Fruit fly (Drosophila melanogaster): ENCODE measurements around the gene gro.

DNA sequence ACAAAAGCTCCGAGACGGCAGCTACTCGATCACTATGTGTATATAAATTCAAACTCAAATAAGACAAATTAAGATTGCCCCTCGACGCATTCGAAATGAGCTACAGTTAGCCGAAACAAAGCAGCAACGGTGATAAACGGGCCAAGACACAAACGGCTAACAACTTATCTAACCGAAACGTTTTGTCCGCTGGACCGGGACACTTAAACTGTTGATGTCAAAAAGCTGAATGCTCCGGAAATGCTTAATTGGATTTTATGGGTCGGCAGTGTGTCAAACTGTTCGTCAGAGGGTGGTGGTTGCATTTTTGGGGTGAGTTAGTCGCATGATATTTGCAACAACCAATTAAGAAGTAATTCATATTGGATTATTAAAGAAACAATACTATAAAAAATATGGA lies 34.2 kb upstream of the gro start:
- TF ChIP-seq h (optimal IDR thresholded peaks at IDR 0.05) = no peak
- TF ChIP-seq insv (optimal IDR thresholded peaks at IDR 0.05) = no peak
- TF ChIP-seq psq (optimal IDR thresholded peaks at IDR 0.05) = no peak

Data from Kc167 (cell line).